Fruit fly (Drosophila melanogaster) whole organism, embryonic: ENCODE measurements around the gene Mdh1.

Source experiments
- Ada2b ChIP-seq: fragments of 200-800 bp; sonication (Bioruptor generic); IDR thresholded peaks from 2 replicates; pipeline ENCODE4 v1.3.6; 2022; ENCODE audit warnings: missing biosample characterization, missing genetic modification characterization
- Adf1 ChIP-seq: fragments of 200-800 bp; sonication (Bioruptor generic); IDR thresholded peaks from 2 replicates; pipeline ENCODE4 v1.3.6; 2022; ENCODE audit warnings: missing biosample characterization, missing genetic modification characterization
- CG11560 ChIP-seq: fragments of 200-800 bp; sonication (Bioruptor generic); IDR thresholded peaks from 3 replicates; pipeline ENCODE4 v1.3.6; 2022; ENCODE audit warnings: missing biosample characterization, missing genetic modification characterization
- CG13296 ChIP-seq: fragments of 200-800 bp; sonication (Bioruptor generic); optimal IDR thresholded peaks from 3 replicates; lab custom pipeline; 2018; ENCODE audit warnings: missing biosample characterization, mild to moderate bottlenecking, missing genetic modification characterization
- CG1602 ChIP-seq: fragments of 200-800 bp; sonication (Bioruptor generic); optimal IDR thresholded peaks from 3 replicates; lab custom pipeline; 2016; ENCODE audit warnings: missing biosample characterization, missing genetic modification characterization
- CG17328 ChIP-seq: fragments of 200-800 bp; sonication (Bioruptor generic); IDR thresholded peaks from 2 replicates; pipeline ENCODE4 v1.3.6; 2022; ENCODE audit warnings: missing biosample characterization, missing genetic modification characterization
- CG17359 ChIP-seq: fragments of 200-800 bp; sonication (Bioruptor generic); optimal IDR thresholded peaks from 3 replicates; lab custom pipeline; 2018; ENCODE audit warnings: missing biosample characterization, mild to moderate bottlenecking, missing genetic modification characterization, moderate library complexity
- CG17361 ChIP-seq: fragments of 200-800 bp; sonication (Bioruptor generic); IDR thresholded peaks from 3 replicates; pipeline ENCODE4 v1.3.6; 2022; ENCODE audit warnings: missing biosample characterization, missing genetic modification characterization
- CG17829 ChIP-seq: fragments of 200-800 bp; optimal IDR thresholded peaks from 2 replicates; lab custom pipeline; 2019; ENCODE audit warnings: missing biosample characterization, mild to moderate bottlenecking, missing genetic modification characterization, moderate library complexity
- CG34422 ChIP-seq: fragments of 200-800 bp; sonication (Bioruptor generic); IDR thresholded peaks from 3 replicates; pipeline ENCODE4 v1.3.6; 2022; ENCODE audit warnings: missing biosample characterization, missing genetic modification characterization
- CG3838 ChIP-seq: fragments of 200-800 bp; sonication (Bioruptor generic); optimal IDR thresholded peaks from 3 replicates; lab custom pipeline; 2016; ENCODE audit warnings: missing biosample characterization, missing genetic modification characterization
- CG43689 ChIP-seq: fragments of 200-800 bp; sonication (Bioruptor generic); IDR thresholded peaks from 2 replicates; pipeline ENCODE4 v1.3.6; 2022; ENCODE audit warnings: missing biosample characterization, missing genetic modification characterization
- CG4617 ChIP-seq: fragments of 200-800 bp; sonication (Bioruptor generic); optimal IDR thresholded peaks from 3 replicates; lab custom pipeline; 2016; ENCODE audit warnings: missing biosample characterization, missing genetic modification characterization, borderline replicate concordance
- CG4707 ChIP-seq: fragments of 200-800 bp; sonication (Bioruptor generic); optimal IDR thresholded peaks from 2 replicates; lab custom pipeline; 2018; ENCODE audit warnings: missing biosample characterization, mild to moderate bottlenecking, missing genetic modification characterization, moderate library complexity
- CG4854 ChIP-seq: fragments of 200-800 bp; sonication (Bioruptor generic); optimal IDR thresholded peaks from 2 replicates; lab custom pipeline; 2016; ENCODE audit warnings: missing biosample characterization, missing genetic modification characterization, inconsistent platforms
- CG5245 ChIP-seq: fragments of 200-800 bp; sonication (Bioruptor generic); optimal IDR thresholded peaks from 3 replicates; lab custom pipeline; 2016; ENCODE audit warnings: missing biosample characterization, missing genetic modification characterization
- CG6683 ChIP-seq: fragments of 200-800 bp; sonication (Bioruptor generic); optimal IDR thresholded peaks from 2 replicates; lab custom pipeline; 2017; ENCODE audit warnings: missing biosample characterization, mild to moderate bottlenecking, missing genetic modification characterization, missing genetic modification reagents
- CG6765 ChIP-seq: fragments of 200-800 bp; sonication (Bioruptor generic); optimal IDR thresholded peaks from 3 replicates; lab custom pipeline; 2017; ENCODE audit warnings: missing biosample characterization, mild to moderate bottlenecking, missing genetic modification characterization
- CG7963 ChIP-seq: fragments of 200-800 bp; sonication (Bioruptor generic); IDR thresholded peaks from 3 replicates; pipeline ENCODE4 v1.3.6; 2022; ENCODE audit warnings: missing biosample characterization, missing genetic modification characterization; ENCODE audit not compliant: partially characterized antibody
- CG9876 ChIP-seq: fragments of 200-800 bp; sonication (Bioruptor generic); optimal IDR thresholded peaks from 2 replicates; lab custom pipeline; 2016; ENCODE audit warnings: missing biosample characterization, missing genetic modification characterization
- D19B ChIP-seq: fragments of 200-800 bp; sonication (Bioruptor generic); optimal IDR thresholded peaks from 2 replicates; lab custom pipeline; 2017; ENCODE audit warnings: missing biosample characterization, mild to moderate bottlenecking, missing genetic modification characterization
- Dip2 ChIP-seq: fragments of 200-800 bp; sonication (Bioruptor generic); IDR thresholded peaks from 2 replicates; pipeline ENCODE4 v1.3.6; 2022; ENCODE audit warnings: missing biosample characterization, missing genetic modification characterization
- E2f2 ChIP-seq: fragments of 200-800 bp; sonication (Bioruptor generic); IDR thresholded peaks from 2 replicates; pipeline ENCODE4 v1.3.6; 2022; ENCODE audit warnings: missing biosample characterization, missing genetic modification characterization
- Fer3 ChIP-seq: fragments of 200-800 bp; sonication (Bioruptor generic); optimal IDR thresholded peaks from 2 replicates; lab custom pipeline; 2018; ENCODE audit warnings: missing biosample characterization, mild to moderate bottlenecking, missing genetic modification characterization, moderate library complexity
- Gsc ChIP-seq: fragments of 200-800 bp; sonication (Bioruptor generic); IDR thresholded peaks from 2 replicates; pipeline ENCODE4 v1.3.6; 2022; ENCODE audit warnings: missing biosample characterization, missing genetic modification characterization
- HmgD ChIP-seq: fragments of 200-800 bp; sonication (Bioruptor generic); optimal IDR thresholded peaks from 3 replicates; lab custom pipeline; 2016; ENCODE audit warnings: missing biosample characterization, missing genetic modification characterization
- Hr78 ChIP-seq, 2 experiments: fragments of 200-800 bp in 1 of 2; fragments of >200 bp in 1 of 2; sonication (Bioruptor generic) in 1 of 2; optimal IDR thresholded peaks; 2 replicates each; lab custom pipeline; 2017 to 2019; ENCODE audit warnings: missing biosample characterization in 2 of 2, missing genetic modification characterization in 2 of 2, mild to moderate bottlenecking in 1 of 2, moderate library complexity in 1 of 2
- Meics ChIP-seq: fragments of 200-800 bp; sonication (Bioruptor generic); optimal IDR thresholded peaks from 2 replicates; lab custom pipeline; 2017; ENCODE audit warnings: missing biosample characterization, mild to moderate bottlenecking, missing genetic modification characterization
- NC2β ChIP-seq: fragments of 200-800 bp; sonication (Bioruptor generic); optimal IDR thresholded peaks from 2 replicates; lab custom pipeline; 2016; ENCODE audit warnings: missing biosample characterization, missing genetic modification characterization
- Neu2 ChIP-seq: fragments of 200-800 bp; sonication (Bioruptor generic); optimal IDR thresholded peaks from 3 replicates; lab custom pipeline; 2016; ENCODE audit warnings: missing biosample characterization, missing genetic modification characterization, borderline replicate concordance
- NfI ChIP-seq: fragments of 200-800 bp; sonication (Bioruptor generic); optimal IDR thresholded peaks from 3 replicates; lab custom pipeline; 2018; ENCODE audit warnings: missing biosample characterization, mild to moderate bottlenecking, missing genetic modification characterization, moderate library complexity
- Opbp ChIP-seq: fragments of 200-800 bp; sonication (Bioruptor generic); IDR thresholded peaks from 3 replicates; pipeline ENCODE4 v1.3.6; 2022; ENCODE audit warnings: missing biosample characterization, missing genetic modification characterization; ENCODE audit not compliant: partially characterized antibody
- Taf1 ChIP-seq: fragments of 200-800 bp; sonication (Bioruptor generic); IDR thresholded peaks from 2 replicates; pipeline ENCODE4 v1.3.6; 2022; ENCODE audit warnings: missing biosample characterization, missing genetic modification characterization
- da ChIP-seq: fragments of 200-800 bp; sonication (Bioruptor generic); optimal IDR thresholded peaks from 2 replicates; lab custom pipeline; 2016; ENCODE audit warnings: missing biosample characterization, missing genetic modification characterization
- fd3F ChIP-seq: fragments of 200-800 bp; sonication (Bioruptor generic); optimal IDR thresholded peaks from 2 replicates; lab custom pipeline; 2018; ENCODE audit warnings: missing biosample characterization, mild to moderate bottlenecking, missing genetic modification characterization, moderate library complexity
- ind ChIP-seq: fragments of 200-800 bp; sonication (Bioruptor generic); optimal IDR thresholded peaks from 3 replicates; lab custom pipeline; 2016; ENCODE audit warnings: missing biosample characterization, missing genetic modification characterization
- kah ChIP-seq: fragments of 200-800 bp; sonication (Bioruptor generic); optimal IDR thresholded peaks from 2 replicates; lab custom pipeline; 2018; ENCODE audit warnings: missing biosample characterization, mild to moderate bottlenecking, missing genetic modification characterization
- lbe ChIP-seq: fragments of 200-800 bp; sonication (Bioruptor generic); optimal IDR thresholded peaks from 2 replicates; lab custom pipeline; 2016; ENCODE audit warnings: missing biosample characterization, mild to moderate bottlenecking, missing genetic modification characterization
- lola ChIP-seq, 3 experiments: fragments of >200 bp in 2 of 3; fragments of 200-800 bp in 1 of 3; sonication (Bioruptor generic) in 1 of 3; optimal IDR thresholded peaks; 2 replicates each; lab custom pipeline; 2017 to 2019; ENCODE audit warnings: missing biosample characterization in 3 of 3, missing genetic modification characterization in 3 of 3, mild to moderate bottlenecking in 1 of 3, moderate library complexity in 1 of 3
- mam ChIP-seq: fragments of 200-800 bp; sonication (Bioruptor generic); optimal IDR thresholded peaks from 3 replicates; lab custom pipeline; 2016; ENCODE audit warnings: missing biosample characterization, missing genetic modification characterization
- mirr ChIP-seq: fragments of 200-800 bp; sonication (Bioruptor generic); optimal IDR thresholded peaks from 3 replicates; lab custom pipeline; 2018; ENCODE audit warnings: missing biosample characterization, mild to moderate bottlenecking, missing genetic modification characterization
- mld ChIP-seq: fragments of 200-800 bp; sonication (Bioruptor generic); IDR thresholded peaks from 3 replicates; pipeline ENCODE4 v1.3.6; 2022; ENCODE audit warnings: missing biosample characterization, missing genetic modification characterization; ENCODE audit not compliant: partially characterized antibody
- peb ChIP-seq: fragments of 200-800 bp; sonication (Bioruptor generic); IDR thresholded peaks from 2 replicates; pipeline ENCODE4 v1.3.6; 2022; ENCODE audit warnings: missing biosample characterization, missing genetic modification characterization
- sc ChIP-seq, 3 experiments: fragments of >200 bp in 2 of 3; fragments of 200-800 bp in 1 of 3; sonication (Bioruptor generic) in 1 of 3; optimal IDR thresholded peaks; 2 replicates in 2 of 3; 3 replicates in 1 of 3; lab custom pipeline; 2017; ENCODE audit warnings: mild to moderate bottlenecking in 1 of 3, missing biosample characterization in 1 of 3, missing genetic modification characterization in 1 of 3, missing genetic modification reagents in 1 of 3
- sens-2 ChIP-seq: fragments of 200-800 bp; sonication (Bioruptor generic); IDR thresholded peaks from 2 replicates; pipeline ENCODE4 v1.3.6; 2022; ENCODE audit warnings: missing biosample characterization, missing genetic modification characterization
- sim ChIP-seq: fragments of 200-800 bp; sonication (Bioruptor generic); IDR thresholded peaks from 2 replicates; pipeline ENCODE4 v1.3.6; 2022; ENCODE audit warnings: missing biosample characterization, missing genetic modification characterization
- tgo ChIP-seq: fragments of 200-800 bp; sonication (Bioruptor generic); IDR thresholded peaks from 3 replicates; pipeline ENCODE4 v1.3.6; 2022; ENCODE audit warnings: missing biosample characterization, missing genetic modification characterization
- wdn ChIP-seq: fragments of 200-800 bp; sonication (Bioruptor generic); IDR thresholded peaks from 2 replicates; pipeline ENCODE4 v1.3.6; 2022; ENCODE audit warnings: missing biosample characterization, missing genetic modification characterization

The Mdh1 gene

DNA sequence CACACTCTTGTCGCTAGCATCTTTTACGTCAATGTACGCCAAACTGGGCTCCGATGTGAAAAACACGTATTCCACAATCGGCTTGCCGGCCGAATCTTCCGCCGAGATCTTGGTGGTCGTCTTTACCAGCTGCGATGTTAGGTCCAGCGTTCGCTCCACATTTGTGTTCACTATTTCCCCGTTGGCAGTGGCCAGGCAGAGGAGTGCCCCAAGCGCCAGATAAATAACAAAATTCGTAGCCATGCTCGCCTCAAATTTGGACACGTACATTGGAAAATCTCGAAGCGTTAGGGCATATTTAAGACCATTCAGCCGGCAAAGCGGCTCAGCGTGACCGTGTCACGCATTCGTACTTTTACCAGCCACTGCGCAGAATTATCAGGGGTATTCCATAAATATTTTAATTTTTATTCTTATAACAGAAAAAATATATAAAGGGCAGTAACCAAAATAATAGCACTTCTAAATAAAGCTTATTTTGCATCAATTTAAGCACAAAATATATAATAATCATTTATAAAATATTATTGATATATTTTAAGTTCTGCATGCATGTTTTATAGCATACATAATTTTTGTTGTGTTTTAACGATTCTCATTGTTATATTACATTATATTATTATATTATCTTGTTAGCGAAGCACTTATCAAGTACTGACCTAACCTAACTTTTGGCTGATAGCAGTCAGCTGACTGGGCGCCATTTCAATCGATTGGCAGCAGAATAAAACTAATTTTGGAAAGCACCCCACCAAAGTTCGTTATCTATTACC, 20.5 kb downstream of the Mdh1 start, which contains the start of the genes CG33303 and dpr19 (continued):
- TF ChIP-seq Fer3 (tag; lab: Kevin White, UChicago) (peak; percentile 71), CG17328 (peak; percentile 79), tgo (GFP tag; lab: Robert Waterston, UW) (peak; percentile 66; the same call in 2 of the 3 replicates), da (GFP tag; lab: Kevin White, UChicago) (no peak), CG6683 (peak; percentile 68), Ada2b (GFP tag; lab: Robert Waterston, UW) (peak; percentile 42), Neu2 (GFP tag; lab: Kevin White, UChicago) (no peak), CG7963 (GFP tag; lab: Robert Waterston, UW) (no peak), CG17359 (peak; percentile 84), CG1602 (peak; percentile 52), sim (GFP tag; lab: Robert Waterston, UW) (0 out of 2 replicates have a peak, but pooled peaks have one; percentile 45), CG34422 (peak; percentile 87; the same call in 2 of the 3 replicates), CG4707 (GFP tag; lab: Kevin White, UChicago) (no peak), Gsc (no peak), kah (GFP tag; lab: Kevin White, UChicago) (peak; percentile 69), Meics (GFP tag; lab: Kevin White, UChicago) (peak; percentile 80), peb (GFP tag; lab: Robert Waterston, UW) (no peak), fd3F (GFP tag; lab: Kevin White, UChicago) (peak; percentile 58), CG17361 (peak; percentile 86; the same call in 2 of the 3 replicates), CG11560 (no peak), Adf1 (GFP tag; lab: Robert Waterston, UW) (no peak), mirr (no peak), CG4854 (GFP tag; lab: Kevin White, UChicago) (no peak), wdn (GFP tag; lab: Robert Waterston, UW) (no peak), ind (GFP tag; lab: Kevin White, UChicago) (peak; percentile 43), Taf1 (GFP tag; lab: Robert Waterston, UW) (peak; percentile 20; the same call in 1 of the 2 replicates), lola (GFP tag; optimal IDR thresholded peaks at IDR 0.05; lab: Kevin White, UChicago) (peak in 1 of 3 experiments; percentile 77), CG4617 (peak; percentile 75), HmgD (GFP tag; lab: Kevin White, UChicago) (no peak), CG3838 (no peak), Opbp (GFP tag; lab: Robert Waterston, UW) (no peak), mam (GFP tag; lab: Kevin White, UChicago) (no peak), sens-2 (no peak), Hr78 (GFP tag; optimal IDR thresholded peaks at IDR 0.05; lab: Kevin White, UChicago) (no peak), mld (no peak), NfI (GFP tag; lab: Kevin White, UChicago) (peak; percentile 45), CG9876 (GFP tag; lab: Kevin White, UChicago) (no peak), CG6765 (peak; percentile 50), E2f2 (GFP tag; lab: Robert Waterston, UW) (peak; percentile 42), D19B (peak; percentile 21), CG5245 (GFP tag; lab: Kevin White, UChicago) (no peak), Dip2 (GFP tag; lab: Robert Waterston, UW) (no peak), NC2β (GFP tag; lab: Kevin White, UChicago) (no peak), CG17829 (peak; percentile 90), lbe (GFP tag; lab: Kevin White, UChicago) (peak; percentile 39), CG43689 (GFP tag; lab: Robert Waterston, UW) (no peak), CG13296 (GFP tag; lab: Kevin White, UChicago) (peak; percentile 87), sc (optimal IDR thresholded peaks at IDR 0.05; lab: Kevin White, UChicago) (no peak), sc (GFP tag; optimal IDR thresholded peaks at IDR 0.05; lab: Kevin White, UChicago) (peak; percentile 33)
